Fruit fly (Drosophila melanogaster) S2 (cell line): ENCODE results near the gene Claspin.

Source experiments
- CG8478 ChIP-seq: fragments of >200 bp; optimal IDR thresholded peaks from 2 replicates; lab custom pipeline; 2018
- CTCF ChIP-seq, 2 experiments: fragments of >200 bp; optimal IDR thresholded peaks; 2 replicates each; lab custom pipeline; 2018

DNA sequence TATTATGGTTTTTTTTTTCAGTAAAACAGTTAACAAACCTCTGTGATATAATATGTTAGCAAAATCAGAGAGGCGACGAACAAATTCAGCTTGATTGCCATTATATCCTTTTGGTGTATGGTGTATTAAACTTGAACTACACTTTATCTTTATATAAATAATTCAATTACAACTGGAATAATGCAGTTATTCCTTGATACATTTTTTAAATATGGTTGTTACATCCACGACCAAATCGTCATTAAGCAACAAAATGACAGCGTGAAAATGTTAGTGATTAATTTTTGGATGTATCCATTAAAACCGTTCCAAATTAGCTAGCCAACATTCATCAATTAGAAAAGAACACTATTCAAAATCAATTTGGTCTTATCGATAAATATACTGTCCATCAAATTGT lies 45.9 kb upstream of the Claspin start, which contains the start of gene CG33764:
- TF ChIP-seq CTCF (optimal IDR thresholded peaks at IDR 0.05; lab: Kevin White, UChicago): no peak
- TF ChIP-seq CG8478 (lab: Kevin White, UChicago): no peak
